Worm (Caenorhabditis elegans): ENCODE data around the gene str-96.
"Not testable (repeated sequence)": the region's sequence is repeated elsewhere in the genome, so short reads cannot be mapped to it uniquely, and the experiment has no call there.

- not testable (repeated sequence) for TF ChIP-seq W03F9.2, dao-5 (tag; optimal IDR thresholded peaks at IDR 0.05)
These were observed 37.1 kb downstream of the str-96 start, which contains the start of gene srsx-39 for ce11 chrV:15256669-15257068.

Measured in whole organism, L4/young adult.